Worm (Caenorhabditis elegans) whole organism, L4 larva: ENCODE measurements around the gene let-92.

Source experiments
- lsy-2 ChIP-seq, 2 experiments: fragments of 150-350 bp in 1 of 2; sonication (generic microtip) in 1 of 2; optimal IDR thresholded peaks; 2 replicates each; lab custom pipeline; 2014 to 2017; ENCODE audit warnings: missing biosample characterization in 2 of 2, missing genetic modification characterization in 2 of 2
- snpc-4 ChIP-seq: fragments of 150-350 bp; optimal IDR thresholded peaks from 2 replicates; lab custom pipeline; 2014; ENCODE audit warnings: missing biosample characterization, missing genetic modification characterization

- TF ChIP-seq lsy-2 (tag; optimal IDR thresholded peaks at IDR 0.05; lab: Kevin White, UChicago) (no peak), snpc-4 (no peak)
These were observed 45.4 kb downstream of the let-92 start for ce11 chrIV:11903676-11904075.
